Worm (Caenorhabditis elegans): ENCODE data around the gene F44E2.10.

F44E2.10 gene

ce11 chrIII:8788690-8789089 is 42.2 kb downstream of the F44E2.10 start:
- TF ChIP-seq sea-1 (GFP tag; conservative IDR thresholded peaks at IDR 0.05) = no peak
- TF ChIP-seq ceh-13 (GFP tag; optimal IDR thresholded peaks at IDR 0.05) = no peak
- no peak for TF ChIP-seq tbx-11 (GFP tag; IDR thresholded peaks at IDR 0.05)
- no peak for TF ChIP-seq flt-1 (GFP tag; IDR thresholded peaks at IDR 0.05)
- TF ChIP-seq hmbx-1 (tag; optimal IDR thresholded peaks at IDR 0.05) = no peak
- TF ChIP-seq tbx-37 (GFP tag; conservative IDR thresholded peaks at IDR 0.05) = no peak
- no peak for TF ChIP-seq tra-4 (tag; optimal IDR thresholded peaks at IDR 0.05)
- no peak for TF ChIP-seq ets-7 (tag; optimal IDR thresholded peaks at IDR 0.05)
- no peak for TF ChIP-seq hmg-4 (GFP tag; optimal IDR thresholded peaks at IDR 0.05)
- TF ChIP-seq ama-1 (optimal IDR thresholded peaks at IDR 0.05) = no peak
- no peak for TF ChIP-seq aly-1 (tag; optimal IDR thresholded peaks at IDR 0.05)
- TF ChIP-seq ceh-36 (tag; optimal IDR thresholded peaks at IDR 0.05) = no peak
- no peak for TF ChIP-seq hnd-1 (tag; optimal IDR thresholded peaks at IDR 0.05)
- no peak for TF ChIP-seq pes-1 (GFP tag; IDR thresholded peaks at IDR 0.05)

- no peak for TF ChIP-seq F13C5.2 (tag; optimal IDR thresholded peaks at IDR 0.05)
- TF ChIP-seq sea-1 (GFP tag; conservative IDR thresholded peaks at IDR 0.05) = no peak
- TF ChIP-seq tbx-37 (GFP tag; conservative IDR thresholded peaks at IDR 0.05) = no peak
- TF ChIP-seq tbx-11 (GFP tag; IDR thresholded peaks at IDR 0.05) = no peak
- TF ChIP-seq hmbx-1 (tag; optimal IDR thresholded peaks at IDR 0.05) = no peak
Observed at ce11 chrIII:8786077-8786476, 44.8 kb downstream of the F44E2.10 start, which contains the start of gene K02D10.8. Gene K02D10.8 (plus strand): TSS chrIII:8786377.

- TF ChIP-seq tbx-11 (GFP tag; IDR thresholded peaks at IDR 0.05) (no peak), sea-1 (GFP tag; conservative IDR thresholded peaks at IDR 0.05) (no peak), F13C5.2 (tag; optimal IDR thresholded peaks at IDR 0.05) (no peak)
Observed at ce11 chrIII:8785426-8785825, 45.5 kb downstream of the F44E2.10 start.

ce11 chrIII:8784500-8784899 is 46.4 kb downstream of the F44E2.10 start:
- TF ChIP-seq ama-1 (optimal IDR thresholded peaks at IDR 0.05) (no peak), tbx-37 (GFP tag; conservative IDR thresholded peaks at IDR 0.05) (no peak), flt-1 (GFP tag; IDR thresholded peaks at IDR 0.05) (no peak), aly-1 (tag; optimal IDR thresholded peaks at IDR 0.05) (no peak), sea-1 (GFP tag; conservative IDR thresholded peaks at IDR 0.05) (no peak), tra-4 (tag; optimal IDR thresholded peaks at IDR 0.05) (no peak), pes-1 (GFP tag; IDR thresholded peaks at IDR 0.05) (no peak), ets-7 (tag; optimal IDR thresholded peaks at IDR 0.05) (no peak), hmg-4 (GFP tag; optimal IDR thresholded peaks at IDR 0.05) (no peak), scrt-1 (GFP tag; IDR thresholded peaks at IDR 0.05) (no peak), tbx-11 (GFP tag; IDR thresholded peaks at IDR 0.05) (no peak), hmbx-1 (tag; optimal IDR thresholded peaks at IDR 0.05) (no peak), ceh-36 (tag; optimal IDR thresholded peaks at IDR 0.05) (no peak), F13C5.2 (tag; optimal IDR thresholded peaks at IDR 0.05) (no peak), ceh-13 (GFP tag; optimal IDR thresholded peaks at IDR 0.05) (no peak), B0310.2 (tag; optimal IDR thresholded peaks at IDR 0.05) (no peak), hnd-1 (tag; optimal IDR thresholded peaks at IDR 0.05) (no peak)

- no peak for TF ChIP-seq tra-4 (tag; optimal IDR thresholded peaks at IDR 0.05)
- no peak for TF ChIP-seq hnd-1 (tag; optimal IDR thresholded peaks at IDR 0.05)
- no peak for TF ChIP-seq aly-1 (tag; optimal IDR thresholded peaks at IDR 0.05)
- no peak for TF ChIP-seq scrt-1 (GFP tag; IDR thresholded peaks at IDR 0.05)
- no peak for TF ChIP-seq tbx-37 (GFP tag; conservative IDR thresholded peaks at IDR 0.05)
- no peak for TF ChIP-seq ets-7 (tag; optimal IDR thresholded peaks at IDR 0.05)
- no peak for TF ChIP-seq F13C5.2 (tag; optimal IDR thresholded peaks at IDR 0.05)
- TF ChIP-seq ama-1 (optimal IDR thresholded peaks at IDR 0.05) = no peak
- TF ChIP-seq hmbx-1 (tag; optimal IDR thresholded peaks at IDR 0.05) = no peak
- no peak for TF ChIP-seq tbx-11 (GFP tag; IDR thresholded peaks at IDR 0.05)
- TF ChIP-seq pes-1 (GFP tag; IDR thresholded peaks at IDR 0.05) = no peak
- TF ChIP-seq hmg-4 (GFP tag; optimal IDR thresholded peaks at IDR 0.05) = no peak
Observed at ce11 chrIII:8782744-8783143, 48.2 kb downstream of the F44E2.10 start.

- TF ChIP-seq ets-7 (tag; optimal IDR thresholded peaks at IDR 0.05) = no peak
- no peak for TF ChIP-seq ceh-13 (GFP tag; optimal IDR thresholded peaks at IDR 0.05)
- TF ChIP-seq hmbx-1 (tag; optimal IDR thresholded peaks at IDR 0.05) = no peak
- no peak for TF ChIP-seq tbx-11 (GFP tag; IDR thresholded peaks at IDR 0.05)
- no peak for TF ChIP-seq hnd-1 (tag; optimal IDR thresholded peaks at IDR 0.05)
- TF ChIP-seq pes-1 (GFP tag; IDR thresholded peaks at IDR 0.05) = no peak
- TF ChIP-seq tra-4 (tag; optimal IDR thresholded peaks at IDR 0.05) = no peak
Observed at ce11 chrIII:8782080-8782479, 48.8 kb downstream of the F44E2.10 start.

- TF ChIP-seq ets-7 (tag; optimal IDR thresholded peaks at IDR 0.05) (no peak), hmbx-1 (tag; optimal IDR thresholded peaks at IDR 0.05) (no peak), scrt-1 (GFP tag; IDR thresholded peaks at IDR 0.05) (no peak), hmg-4 (GFP tag; optimal IDR thresholded peaks at IDR 0.05) (no peak), ceh-36 (tag; optimal IDR thresholded peaks at IDR 0.05) (no peak), ama-1 (optimal IDR thresholded peaks at IDR 0.05) (no peak), tra-4 (tag; optimal IDR thresholded peaks at IDR 0.05) (no peak), flt-1 (GFP tag; IDR thresholded peaks at IDR 0.05) (no peak), ceh-13 (GFP tag; optimal IDR thresholded peaks at IDR 0.05) (no peak), aly-1 (tag; optimal IDR thresholded peaks at IDR 0.05) (no peak), sea-1 (GFP tag; conservative IDR thresholded peaks at IDR 0.05) (no peak), B0310.2 (tag; optimal IDR thresholded peaks at IDR 0.05) (no peak), tbx-37 (GFP tag; conservative IDR thresholded peaks at IDR 0.05) (no peak)
Observed at ce11 chrIII:8780473-8780872, 50.4 kb downstream of the F44E2.10 start.

ce11 chrIII:8779912-8780311 is 51.0 kb downstream of the F44E2.10 start, which contains the start of gene K02D10.4:
Gene K02D10.4 (minus strand): TSS chrIII:8780012.
- TF ChIP-seq ceh-13 (GFP tag; optimal IDR thresholded peaks at IDR 0.05) (no peak), ama-1 (optimal IDR thresholded peaks at IDR 0.05) (no peak), flt-1 (GFP tag; IDR thresholded peaks at IDR 0.05) (no peak), hmg-4 (GFP tag; optimal IDR thresholded peaks at IDR 0.05) (no peak), sea-1 (GFP tag; conservative IDR thresholded peaks at IDR 0.05) (no peak), aly-1 (tag; optimal IDR thresholded peaks at IDR 0.05) (no peak)

Data from whole organism, early embryonic.